Worm (Caenorhabditis elegans) whole organism, L1 larva: Measurements from ENCODE around the gene Y57G11A.5.
A peak's percentile ranks its signal among the peaks of the same experiment; 100 is the strongest.

Experiments
- C04F5.9 ChIP-seq: sonication (generic microtip); optimal IDR thresholded peaks from 2 replicates; lab custom pipeline; 2016; ENCODE audit warnings: missing genetic modification characterization, missing compliant biosample characterization
- Y116A8C.19 ChIP-seq: sonication (generic microtip); optimal IDR thresholded peaks from 2 replicates; lab custom pipeline; 2016; ENCODE audit warnings: missing compliant biosample characterization, missing genetic modification characterization, borderline replicate concordance
- aha-1 ChIP-seq: fragments of 150-350 bp; optimal IDR thresholded peaks from 2 replicates; lab custom pipeline; 2014; ENCODE audit warnings: missing biosample characterization, missing genetic modification characterization
- blmp-1 ChIP-seq: fragments of 150-350 bp; optimal IDR thresholded peaks from 2 replicates; lab custom pipeline; 2014; ENCODE audit warnings: missing biosample characterization, missing genetic modification characterization
- ceh-82 ChIP-seq, 3 experiments: fragments of 150-350 bp in 1 of 3; sonication (generic microtip) in 2 of 3; optimal IDR thresholded peaks; 2 replicates each; lab custom pipeline; 2014 to 2017; ENCODE audit warnings: missing biosample characterization in 3 of 3, missing genetic modification characterization in 3 of 3
- ceh-90 ChIP-seq: sonication (generic microtip); optimal IDR thresholded peaks from 2 replicates; lab custom pipeline; 2016; ENCODE audit warnings: missing genetic modification characterization, missing compliant biosample characterization
- dsc-1 ChIP-seq: sonication (generic microtip); optimal IDR thresholded peaks from 2 replicates; lab custom pipeline; 2016; ENCODE audit warnings: mild to moderate bottlenecking, missing genetic modification characterization, missing compliant biosample characterization
- efl-1 ChIP-seq, 4 experiments: fragments of 150-350 bp; optimal IDR thresholded peaks in 3 of 4; peaks in 1 of 4; 1 replicate in 1 of 4; 2 replicates in 3 of 4; lab custom pipeline; 2014; ENCODE audit warnings: missing biosample characterization in 2 of 4, missing genetic modification characterization in 2 of 4, missing genetic modification reagents in 2 of 4
- efl-3 ChIP-seq: fragments of 200-800 bp; sonication (Bioruptor generic); optimal IDR thresholded peaks from 2 replicates; lab custom pipeline; 2018; ENCODE audit warnings: mild to moderate bottlenecking, missing genetic modification characterization, missing compliant biosample characterization
- elt-2 ChIP-seq: sonication (generic microtip); optimal IDR thresholded peaks from 2 replicates; lab custom pipeline; 2016; ENCODE audit warnings: missing genetic modification characterization, mild to moderate bottlenecking, inconsistent platforms, missing compliant biosample characterization, missing genetic modification reagents
- elt-3 ChIP-seq, 6 experiments: fragments of 150-350 bp in 1 of 6; sonication (generic microtip); optimal IDR thresholded peaks; 2 replicates each; lab custom pipeline; 2017 to 2018; ENCODE audit warnings: missing biosample characterization in 6 of 6, missing genetic modification characterization in 6 of 6, inconsistent platforms in 1 of 6
- ets-5 ChIP-seq: fragments of 200-800 bp; sonication (Bioruptor generic); IDR thresholded peaks from 2 replicates; pipeline ENCODE4 v1.3.6; 2022; ENCODE audit warnings: missing genetic modification characterization, missing compliant biosample characterization
- fkh-4 ChIP-seq: sonication (generic microtip); optimal IDR thresholded peaks from 2 replicates; lab custom pipeline; 2016; ENCODE audit warnings: missing compliant biosample characterization, missing genetic modification characterization, borderline replicate concordance
- hlh-17 ChIP-seq: fragments of 200-800 bp; sonication (Bioruptor generic); optimal IDR thresholded peaks from 2 replicates; lab custom pipeline; 2018; ENCODE audit warnings: missing genetic modification characterization, mild to moderate bottlenecking, missing compliant biosample characterization, moderate library complexity, borderline replicate concordance
- hlh-4 ChIP-seq: sonication (generic microtip); optimal IDR thresholded peaks from 2 replicates; lab custom pipeline; 2016; ENCODE audit warnings: mild to moderate bottlenecking, missing genetic modification characterization, missing compliant biosample characterization
- irx-1 ChIP-seq: sonication (generic microtip); optimal IDR thresholded peaks from 2 replicates; lab custom pipeline; 2016; ENCODE audit warnings: missing genetic modification characterization, missing compliant biosample characterization
- jun-1 ChIP-seq: fragments of 150-350 bp; optimal IDR thresholded peaks from 2 replicates; lab custom pipeline; 2014; ENCODE audit warnings: missing biosample characterization, missing genetic modification reagents, missing genetic modification characterization
- lin-13 ChIP-seq: fragments of 150-350 bp; optimal IDR thresholded peaks from 2 replicates; lab custom pipeline; 2014; ENCODE audit warnings: missing biosample characterization, missing genetic modification reagents, missing genetic modification characterization
- lin-15B ChIP-seq: fragments of 150-350 bp; sonication (generic microtip); optimal IDR thresholded peaks from 3 replicates; lab custom pipeline; 2014; ENCODE audit warnings: missing biosample characterization, missing genetic modification characterization
- lsy-2 ChIP-seq, 2 experiments: fragments of 150-350 bp; optimal IDR thresholded peaks; 2 replicates each; lab custom pipeline; 2014; ENCODE audit warnings: missing biosample characterization in 2 of 2, missing genetic modification characterization in 2 of 2
- mab-9 ChIP-seq: fragments of 200-800 bp; sonication (Bioruptor generic); IDR thresholded peaks from 2 replicates; pipeline ENCODE4 v1.3.6; 2022; ENCODE audit warnings: missing genetic modification reagents, missing genetic modification characterization, missing compliant biosample characterization
- mdl-1 ChIP-seq, 2 experiments: fragments of 150-350 bp; optimal IDR thresholded peaks; 2 replicates each; lab custom pipeline; 2014 to 2017; ENCODE audit warnings: missing biosample characterization in 2 of 2, missing genetic modification characterization in 2 of 2, inconsistent platforms in 1 of 2
- mep-1 ChIP-seq: fragments of 150-350 bp; optimal IDR thresholded peaks from 2 replicates; lab custom pipeline; 2014; ENCODE audit warnings: missing biosample characterization, missing genetic modification characterization
- nhr-20 ChIP-seq: sonication (generic microtip); optimal IDR thresholded peaks from 2 replicates; lab custom pipeline; 2016; ENCODE audit warnings: mild to moderate bottlenecking, missing genetic modification characterization, missing compliant biosample characterization
- nhr-28 ChIP-seq: fragments of 150-350 bp; optimal IDR thresholded peaks from 2 replicates; lab custom pipeline; 2014; ENCODE audit warnings: missing biosample characterization, missing genetic modification characterization
- nhr-47 ChIP-seq: sonication (generic microtip); optimal IDR thresholded peaks from 2 replicates; lab custom pipeline; 2016; ENCODE audit warnings: mild to moderate bottlenecking, missing genetic modification characterization, moderate library complexity, missing compliant biosample characterization
- nhr-71 ChIP-seq: sonication (generic microtip); optimal IDR thresholded peaks from 2 replicates; lab custom pipeline; 2016; ENCODE audit warnings: mild to moderate bottlenecking, missing genetic modification characterization, moderate library complexity, missing compliant biosample characterization
- nhr-76 ChIP-seq: sonication (generic microtip); optimal IDR thresholded peaks from 2 replicates; lab custom pipeline; 2017; ENCODE audit warnings: missing biosample characterization, missing genetic modification characterization
- nhr-90 ChIP-seq: sonication (generic microtip); optimal IDR thresholded peaks from 2 replicates; lab custom pipeline; 2016; ENCODE audit warnings: mild to moderate bottlenecking, missing genetic modification characterization, missing compliant biosample characterization; ENCODE audit not compliant: poor library complexity
- pax-3 ChIP-seq: fragments of 200-800 bp; sonication (Bioruptor generic); optimal IDR thresholded peaks from 2 replicates; lab custom pipeline; 2018; ENCODE audit warnings: mild to moderate bottlenecking, missing genetic modification characterization, moderate library complexity, missing compliant biosample characterization
- rnt-1 ChIP-seq: sonication (generic microtip); optimal IDR thresholded peaks from 2 replicates; lab custom pipeline; 2016; ENCODE audit warnings: mild to moderate bottlenecking, missing genetic modification characterization, moderate library complexity, missing compliant biosample characterization
- sup-37 ChIP-seq: fragments of 200-800 bp; sonication (Bioruptor generic); optimal IDR thresholded peaks from 2 replicates; lab custom pipeline; 2018; ENCODE audit warnings: mild to moderate bottlenecking, missing genetic modification characterization, missing compliant biosample characterization
- swsn-7 ChIP-seq: sonication (generic microtip); optimal IDR thresholded peaks from 2 replicates; lab custom pipeline; 2016; ENCODE audit warnings: missing genetic modification characterization, missing compliant biosample characterization
- unc-62 ChIP-seq: fragments of 150-350 bp; optimal IDR thresholded peaks from 2 replicates; lab custom pipeline; 2014; ENCODE audit warnings: missing biosample characterization, missing genetic modification reagents, missing genetic modification characterization
- unc-86 ChIP-seq: sonication (generic microtip); optimal IDR thresholded peaks from 2 replicates; lab custom pipeline; 2016; ENCODE audit warnings: missing genetic modification characterization, missing compliant biosample characterization
- xbp-1 ChIP-seq: sonication (generic microtip); optimal IDR thresholded peaks from 2 replicates; lab custom pipeline; 2016; ENCODE audit warnings: missing genetic modification characterization, missing compliant biosample characterization
- zip-4 ChIP-seq: fragments of 200-800 bp; sonication (Bioruptor generic); optimal IDR thresholded peaks from 2 replicates; lab custom pipeline; 2018; ENCODE audit warnings: mild to moderate bottlenecking, missing genetic modification characterization, moderate library complexity, missing compliant biosample characterization
- ztf-4 ChIP-seq: fragments of 150-350 bp; optimal IDR thresholded peaks from 2 replicates; lab custom pipeline; 2014; ENCODE audit warnings: missing biosample characterization, missing genetic modification characterization

The Y57G11A.5 gene

ce11 chrIV:14519423-14519822 is 7.1 kb upstream of the Y57G11A.5 start, which contains the start of the genes Y57G11A.2 and T27E7.1:
TSS of gene Y57G11A.2 (minus strand) at chrIV:14519523.
TSS of gene T27E7.1 (plus strand) at chrIV:14519759.
- TF ChIP-seq efl-1 (optimal IDR thresholded peaks at IDR 0.05; lab: Kevin White, UChicago) = no peak
- TF ChIP-seq efl-1 (GFP tag; optimal IDR thresholded peaks at IDR 0.05 in 1 of 2; lab: Kevin White, UChicago) = peak in 1 of 2 experiments; percentile 51
- no peak for TF ChIP-seq nhr-76 (tag; lab: Kevin White, UChicago)
- no peak for TF ChIP-seq rnt-1
- TF ChIP-seq, all 84 proteins: peak for 1

- no peak for TF ChIP-seq ceh-82 (tag; optimal IDR thresholded peaks at IDR 0.05; lab: Kevin White, UChicago)
- no peak for TF ChIP-seq ztf-4
- no peak for TF ChIP-seq efl-3 (GFP tag; lab: Kevin White, UChicago)
- no peak for TF ChIP-seq sup-37
- no peak for TF ChIP-seq aha-1 (tag; lab: Kevin White, UChicago)
- no peak for TF ChIP-seq hlh-4 (tag; lab: Kevin White, UChicago)
- no peak for TF ChIP-seq hlh-17 (GFP tag; lab: Kevin White, UChicago)
- no peak for TF ChIP-seq zip-4 (GFP tag; lab: Kevin White, UChicago)
- TF ChIP-seq nhr-90 = no peak
- no peak for TF ChIP-seq elt-2 (tag; lab: Kevin White, UChicago)
Measured at ce11 chrIV:14515162-14515561, 2.9 kb upstream of the Y57G11A.5 start.

- no peak for TF ChIP-seq irx-1 (tag; lab: Kevin White, UChicago)
- no peak for TF ChIP-seq aha-1 (tag; lab: Kevin White, UChicago)
- TF ChIP-seq C04F5.9 = no peak
- TF ChIP-seq ets-5 (GFP tag; lab: Robert Waterston, UW) = no peak
- no peak for TF ChIP-seq nhr-20 (tag; lab: Kevin White, UChicago)
- TF ChIP-seq elt-3 (tag; optimal IDR thresholded peaks at IDR 0.05; lab: Kevin White, UChicago) = no peak
- no peak for TF ChIP-seq lin-15B (tag; lab: Kevin White, UChicago)
- no peak for TF ChIP-seq unc-86 (tag; lab: Kevin White, UChicago)
- TF ChIP-seq lsy-2 (tag; optimal IDR thresholded peaks at IDR 0.05; lab: Kevin White, UChicago) = peak in 1 of 2 experiments; percentile 8
- peak; percentile 59 for TF ChIP-seq rnt-1
- no peak for TF ChIP-seq nhr-28 (tag; lab: Kevin White, UChicago)
- no peak for TF ChIP-seq mdl-1 (tag; optimal IDR thresholded peaks at IDR 0.05; lab: Kevin White, UChicago)
- no peak for TF ChIP-seq nhr-71 (tag; lab: Kevin White, UChicago)
- TF ChIP-seq mep-1 (tag; lab: Kevin White, UChicago) = no peak
- no peak for TF ChIP-seq efl-1 (optimal IDR thresholded peaks at IDR 0.05; lab: Kevin White, UChicago)
- peak in 1 of 2 experiments; percentile 75 for TF ChIP-seq efl-1 (GFP tag; optimal IDR thresholded peaks at IDR 0.05 in 1 of 2; lab: Kevin White, UChicago)
- no peak for TF ChIP-seq efl-3 (GFP tag; lab: Kevin White, UChicago)
- no peak for TF ChIP-seq jun-1 (tag; lab: Kevin White, UChicago)
- TF ChIP-seq unc-62 (GFP tag; lab: Kevin White, UChicago) = no peak
- TF ChIP-seq Y116A8C.19 (tag; lab: Kevin White, UChicago) = no peak
- no peak for TF ChIP-seq mab-9 (GFP tag; lab: Robert Waterston, UW)
- TF ChIP-seq ceh-90 (tag; lab: Kevin White, UChicago) = no peak
- TF ChIP-seq dsc-1 (tag; lab: Kevin White, UChicago) = peak; percentile 31
- no peak for TF ChIP-seq blmp-1 (tag; lab: Kevin White, UChicago)
- TF ChIP-seq swsn-7 = no peak
- TF ChIP-seq nhr-47 (tag; lab: Kevin White, UChicago) = no peak
- TF ChIP-seq fkh-4 = no peak
- TF ChIP-seq xbp-1 (tag; lab: Kevin White, UChicago) = no peak
- no peak for TF ChIP-seq pax-3 (tag; lab: Kevin White, UChicago)
- no peak for TF ChIP-seq lin-13 (GFP tag; lab: Kevin White, UChicago)
- no peak for TF ChIP-seq ztf-4
Measured at ce11 chrIV:14506995-14507394, 5.3 kb downstream of the Y57G11A.5 start.
